Worm (Caenorhabditis elegans) whole organism, L1 larva: Measurements from ENCODE around the gene fbxc-36.
A peak's percentile ranks its signal among the peaks of the same experiment; 100 is the strongest.

Experiments
- C16A3.4 ChIP-seq: fragments of 150-350 bp; optimal IDR thresholded peaks from 2 replicates; lab custom pipeline; 2014; ENCODE audit warnings: missing biosample characterization, missing genetic modification characterization
- C34B4.2 ChIP-seq: sonication (generic microtip); optimal IDR thresholded peaks from 2 replicates; lab custom pipeline; 2017; ENCODE audit warnings: mild to moderate bottlenecking, missing genetic modification characterization, missing compliant biosample characterization
- F16B12.6 ChIP-seq: fragments of 150-350 bp; optimal IDR thresholded peaks from 2 replicates; lab custom pipeline; 2014; ENCODE audit warnings: missing biosample characterization, missing genetic modification characterization
- Y116A8C.19 ChIP-seq: sonication (generic microtip); optimal IDR thresholded peaks from 2 replicates; lab custom pipeline; 2016; ENCODE audit warnings: missing compliant biosample characterization, missing genetic modification characterization, borderline replicate concordance
- aha-1 ChIP-seq: fragments of 150-350 bp; optimal IDR thresholded peaks from 2 replicates; lab custom pipeline; 2014; ENCODE audit warnings: missing biosample characterization, missing genetic modification characterization
- alr-1 ChIP-seq: fragments of 200-800 bp; sonication (Bioruptor generic); optimal IDR thresholded peaks from 2 replicates; lab custom pipeline; 2018; ENCODE audit warnings: borderline replicate concordance, mild to moderate bottlenecking, missing genetic modification characterization, missing compliant biosample characterization
- aly-2 ChIP-seq: fragments of 150-350 bp; optimal IDR thresholded peaks from 2 replicates; lab custom pipeline; 2014; ENCODE audit warnings: missing biosample characterization, missing genetic modification characterization
- ceh-63 ChIP-seq: fragments of 200-800 bp; sonication (Bioruptor generic); optimal IDR thresholded peaks from 2 replicates; lab custom pipeline; 2018; ENCODE audit warnings: mild to moderate bottlenecking, missing genetic modification characterization, missing compliant biosample characterization
- ceh-88 ChIP-seq: fragments of 200-800 bp; sonication (Bioruptor generic); IDR thresholded peaks from 2 replicates; pipeline ENCODE4 v1.3.6; 2022; ENCODE audit warnings: missing genetic modification characterization, missing compliant biosample characterization
- ceh-90 ChIP-seq: sonication (generic microtip); optimal IDR thresholded peaks from 2 replicates; lab custom pipeline; 2016; ENCODE audit warnings: missing genetic modification characterization, missing compliant biosample characterization
- ces-1 ChIP-seq: fragments of 150-350 bp; optimal IDR thresholded peaks from 2 replicates; lab custom pipeline; 2014; ENCODE audit warnings: missing biosample characterization, missing genetic modification reagents, missing genetic modification characterization
- dpl-1 ChIP-seq, 3 experiments: fragments of 150-350 bp in 2 of 3; sonication (generic microtip) in 1 of 3; optimal IDR thresholded peaks; 2 replicates each; lab custom pipeline; 2014 to 2017; ENCODE audit warnings: missing biosample characterization in 3 of 3, missing genetic modification characterization in 3 of 3, missing genetic modification reagents in 3 of 3
- dsc-1 ChIP-seq: sonication (generic microtip); optimal IDR thresholded peaks from 2 replicates; lab custom pipeline; 2016; ENCODE audit warnings: mild to moderate bottlenecking, missing genetic modification characterization, missing compliant biosample characterization
- efl-1 ChIP-seq, 4 experiments: fragments of 150-350 bp; optimal IDR thresholded peaks in 3 of 4; peaks in 1 of 4; 1 replicate in 1 of 4; 2 replicates in 3 of 4; lab custom pipeline; 2014; ENCODE audit warnings: missing biosample characterization in 2 of 4, missing genetic modification characterization in 2 of 4, missing genetic modification reagents in 2 of 4
- efl-3 ChIP-seq: fragments of 200-800 bp; sonication (Bioruptor generic); optimal IDR thresholded peaks from 2 replicates; lab custom pipeline; 2018; ENCODE audit warnings: mild to moderate bottlenecking, missing genetic modification characterization, missing compliant biosample characterization
- egl-13 ChIP-seq: sonication (generic microtip); optimal IDR thresholded peaks from 2 replicates; lab custom pipeline; 2016; ENCODE audit warnings: missing genotype, missing genetic modification reagents, missing genetic modification characterization, missing compliant biosample characterization
- elt-2 ChIP-seq: sonication (generic microtip); optimal IDR thresholded peaks from 2 replicates; lab custom pipeline; 2016; ENCODE audit warnings: missing genetic modification characterization, mild to moderate bottlenecking, inconsistent platforms, missing compliant biosample characterization, missing genetic modification reagents
- fkh-10 ChIP-seq: sonication (generic microtip); optimal IDR thresholded peaks from 2 replicates; lab custom pipeline; 2017; ENCODE audit warnings: missing biosample characterization, missing genetic modification reagents, missing genetic modification characterization
- fkh-4 ChIP-seq: sonication (generic microtip); optimal IDR thresholded peaks from 2 replicates; lab custom pipeline; 2016; ENCODE audit warnings: missing compliant biosample characterization, missing genetic modification characterization, borderline replicate concordance
- fos-1 ChIP-seq: fragments of 150-350 bp; optimal IDR thresholded peaks from 2 replicates; lab custom pipeline; 2014; ENCODE audit warnings: missing biosample characterization, missing genetic modification characterization
- hlh-17 ChIP-seq: fragments of 200-800 bp; sonication (Bioruptor generic); optimal IDR thresholded peaks from 2 replicates; lab custom pipeline; 2018; ENCODE audit warnings: missing genetic modification characterization, mild to moderate bottlenecking, missing compliant biosample characterization, moderate library complexity, borderline replicate concordance
- jun-1 ChIP-seq: fragments of 150-350 bp; optimal IDR thresholded peaks from 2 replicates; lab custom pipeline; 2014; ENCODE audit warnings: missing biosample characterization, missing genetic modification reagents, missing genetic modification characterization
- lin-13 ChIP-seq: fragments of 150-350 bp; optimal IDR thresholded peaks from 2 replicates; lab custom pipeline; 2014; ENCODE audit warnings: missing biosample characterization, missing genetic modification reagents, missing genetic modification characterization
- lin-14 ChIP-seq: fragments of 200-800 bp; sonication (Bioruptor generic); optimal IDR thresholded peaks from 2 replicates; lab custom pipeline; 2018; ENCODE audit warnings: mild to moderate bottlenecking, missing genetic modification characterization, moderate library complexity, missing compliant biosample characterization
- lin-15B ChIP-seq: fragments of 150-350 bp; sonication (generic microtip); optimal IDR thresholded peaks from 3 replicates; lab custom pipeline; 2014; ENCODE audit warnings: missing biosample characterization, missing genetic modification characterization
- lin-35 ChIP-seq, 2 experiments: fragments of 150-350 bp; optimal IDR thresholded peaks; 2 replicates each; lab custom pipeline; 2014; ENCODE audit warnings: missing biosample characterization in 2 of 2, missing genetic modification characterization in 2 of 2, missing genetic modification reagents in 2 of 2
- lir-3 ChIP-seq: sonication (generic microtip); optimal IDR thresholded peaks from 2 replicates; lab custom pipeline; 2016; ENCODE audit warnings: mild to moderate bottlenecking, missing genetic modification characterization, moderate library complexity, missing compliant biosample characterization; ENCODE audit not compliant: poor library complexity
- lsy-2 ChIP-seq, 2 experiments: fragments of 150-350 bp; optimal IDR thresholded peaks; 2 replicates each; lab custom pipeline; 2014; ENCODE audit warnings: missing biosample characterization in 2 of 2, missing genetic modification characterization in 2 of 2
- mdl-1 ChIP-seq, 2 experiments: fragments of 150-350 bp; optimal IDR thresholded peaks; 2 replicates each; lab custom pipeline; 2014 to 2017; ENCODE audit warnings: missing biosample characterization in 2 of 2, missing genetic modification characterization in 2 of 2, inconsistent platforms in 1 of 2
- nhr-11 ChIP-seq: fragments of 150-350 bp; optimal IDR thresholded peaks from 2 replicates; lab custom pipeline; 2014; ENCODE audit warnings: missing biosample characterization, missing genetic modification characterization
- nhr-12 ChIP-seq: sonication (generic microtip); optimal IDR thresholded peaks from 2 replicates; lab custom pipeline; 2017; ENCODE audit warnings: missing biosample characterization, missing genetic modification characterization
- nhr-19 ChIP-seq: fragments of 200-800 bp; sonication (Bioruptor generic); conservative IDR thresholded peaks from 2 replicates; pipeline ENCODE4 v1.3.6; 2022; ENCODE audit warnings: missing genetic modification characterization, missing compliant biosample characterization
- nhr-20 ChIP-seq: sonication (generic microtip); optimal IDR thresholded peaks from 2 replicates; lab custom pipeline; 2016; ENCODE audit warnings: mild to moderate bottlenecking, missing genetic modification characterization, missing compliant biosample characterization
- nhr-237 ChIP-seq: fragments of 150-350 bp; optimal IDR thresholded peaks from 2 replicates; lab custom pipeline; 2014; ENCODE audit warnings: missing biosample characterization, missing genetic modification characterization
- nhr-28 ChIP-seq: fragments of 150-350 bp; optimal IDR thresholded peaks from 2 replicates; lab custom pipeline; 2014; ENCODE audit warnings: missing biosample characterization, missing genetic modification characterization
- nhr-47 ChIP-seq: sonication (generic microtip); optimal IDR thresholded peaks from 2 replicates; lab custom pipeline; 2016; ENCODE audit warnings: mild to moderate bottlenecking, missing genetic modification characterization, moderate library complexity, missing compliant biosample characterization
- nhr-77 ChIP-seq: fragments of 150-350 bp; optimal IDR thresholded peaks from 2 replicates; lab custom pipeline; 2014; ENCODE audit warnings: missing biosample characterization, missing genetic modification characterization
- nhr-84 ChIP-seq: sonication (generic microtip); optimal IDR thresholded peaks from 2 replicates; lab custom pipeline; 2017; ENCODE audit warnings: missing biosample characterization, missing genetic modification characterization
- nhr-85 ChIP-seq: sonication (generic microtip); peaks from one replicate; lab custom pipeline; 2016; ENCODE audit warnings: missing genetic modification characterization, inconsistent platforms, missing compliant biosample characterization
- pag-3 ChIP-seq: sonication (generic microtip); optimal IDR thresholded peaks from 2 replicates; lab custom pipeline; 2017; ENCODE audit warnings: missing genetic modification characterization, mild to moderate bottlenecking, missing compliant biosample characterization, antibody characterized with exemption, borderline replicate concordance; ENCODE audit not compliant: insufficient read depth
- pqm-1 ChIP-seq: sonication (generic microtip); optimal IDR thresholded peaks from 3 replicates; lab custom pipeline; 2017; ENCODE audit warnings: missing biosample characterization, missing genetic modification characterization
- snpc-4 ChIP-seq: fragments of 150-350 bp; optimal IDR thresholded peaks from 2 replicates; lab custom pipeline; 2014; ENCODE audit warnings: missing biosample characterization, missing genetic modification characterization
- sox-4 ChIP-seq: sonication (generic microtip); optimal IDR thresholded peaks from 2 replicates; lab custom pipeline; 2016; ENCODE audit warnings: missing genetic modification characterization, missing compliant biosample characterization
- sptf-1 ChIP-seq: fragments of 150-350 bp; optimal IDR thresholded peaks from 2 replicates; lab custom pipeline; 2014; ENCODE audit warnings: missing biosample characterization, missing genetic modification characterization
- swsn-7 ChIP-seq: sonication (generic microtip); optimal IDR thresholded peaks from 2 replicates; lab custom pipeline; 2016; ENCODE audit warnings: missing genetic modification characterization, missing compliant biosample characterization
- tbx-2 ChIP-seq: sonication (generic microtip); optimal IDR thresholded peaks from 2 replicates; lab custom pipeline; 2016; ENCODE audit warnings: missing genetic modification characterization, missing compliant biosample characterization
- unc-62 ChIP-seq: fragments of 150-350 bp; optimal IDR thresholded peaks from 2 replicates; lab custom pipeline; 2014; ENCODE audit warnings: missing biosample characterization, missing genetic modification reagents, missing genetic modification characterization
- unc-98 ChIP-seq: fragments of 200-800 bp; sonication (Bioruptor generic); IDR thresholded peaks from 2 replicates; pipeline ENCODE4 v1.3.6; 2022; ENCODE audit warnings: missing genetic modification characterization, missing compliant biosample characterization
- vab-15 ChIP-seq: sonication (generic microtip); optimal IDR thresholded peaks from 2 replicates; lab custom pipeline; 2017; ENCODE audit warnings: missing genotype, mild to moderate bottlenecking, missing genetic modification characterization, missing compliant biosample characterization
- xbp-1 ChIP-seq: sonication (generic microtip); optimal IDR thresholded peaks from 2 replicates; lab custom pipeline; 2016; ENCODE audit warnings: missing genetic modification characterization, missing compliant biosample characterization
- zag-1 ChIP-seq: fragments of 150-350 bp; optimal IDR thresholded peaks from 2 replicates; lab custom pipeline; 2014; ENCODE audit warnings: missing biosample characterization, missing genetic modification characterization
- zip-4 ChIP-seq: fragments of 200-800 bp; sonication (Bioruptor generic); optimal IDR thresholded peaks from 2 replicates; lab custom pipeline; 2018; ENCODE audit warnings: mild to moderate bottlenecking, missing genetic modification characterization, moderate library complexity, missing compliant biosample characterization
- ztf-4 ChIP-seq: fragments of 150-350 bp; optimal IDR thresholded peaks from 2 replicates; lab custom pipeline; 2014; ENCODE audit warnings: missing biosample characterization, missing genetic modification characterization

Gene fbxc-36

ce11 chrII:913222-913722 is 27.5 kb upstream of the fbxc-36 start, which contains the start of gene fbxc-33 (continued):
- TF ChIP-seq jun-1 (tag; lab: Kevin White, UChicago) (no peak), vab-15 (no peak), nhr-11 (tag; lab: Kevin White, UChicago) (no peak), unc-62 (GFP tag; lab: Kevin White, UChicago) (no peak), nhr-19 (GFP tag; lab: Robert Waterston, UW) (no peak), nhr-77 (tag; lab: Kevin White, UChicago) (no peak), nhr-47 (tag; lab: Kevin White, UChicago) (no peak), pag-3 (tag; lab: Kevin White, UChicago) (no peak), sox-4 (tag; lab: Kevin White, UChicago) (no peak), lir-3 (tag; lab: Kevin White, UChicago) (no peak), tbx-2 (tag; lab: Kevin White, UChicago) (no peak), ces-1 (GFP tag; lab: Kevin White, UChicago) (no peak), pqm-1 (tag; lab: Kevin White, UChicago) (no peak), unc-98 (GFP tag; lab: Robert Waterston, UW) (no peak), fkh-10 (GFP tag; lab: Kevin White, UChicago) (no peak), snpc-4 (peak; percentile 13), lin-35 (GFP tag; optimal IDR thresholded peaks at IDR 0.05; lab: Kevin White, UChicago) (peak; percentile 23 to 43), alr-1 (tag; lab: Kevin White, UChicago) (no peak), lsy-2 (tag; optimal IDR thresholded peaks at IDR 0.05; lab: Kevin White, UChicago) (peak; percentile 31 to 66), nhr-237 (tag; lab: Kevin White, UChicago) (no peak), ceh-88 (no peak), swsn-7 (peak; percentile 26), F16B12.6 (peak; percentile 30), fkh-4 (tag; lab: Kevin White, UChicago) (no peak), ceh-63 (GFP tag; lab: Kevin White, UChicago) (no peak), nhr-84 (no peak), lin-15B (peak; percentile 62), zip-4 (GFP tag; lab: Kevin White, UChicago) (no peak), mdl-1 (tag; optimal IDR thresholded peaks at IDR 0.05; lab: Kevin White, UChicago) (no peak), aly-2 (tag; lab: Kevin White, UChicago) (no peak), egl-13 (tag; lab: Kevin White, UChicago) (no peak), ztf-4 (tag; lab: Kevin White, UChicago) (no peak), dsc-1 (no peak), nhr-28 (tag; lab: Kevin White, UChicago) (no peak), C16A3.4 (tag; lab: Kevin White, UChicago) (peak; percentile 29), C34B4.2 (tag; lab: Kevin White, UChicago) (no peak), lin-14 (GFP tag; lab: Kevin White, UChicago) (peak; percentile 57), sptf-1 (tag; lab: Kevin White, UChicago) (no peak), efl-1 (optimal IDR thresholded peaks at IDR 0.05; lab: Kevin White, UChicago) (peak; percentile 63 to 64), efl-1 (GFP tag; optimal IDR thresholded peaks at IDR 0.05 in 1 of 2; lab: Kevin White, UChicago) (peak; percentile 58 to 92), Y116A8C.19 (tag; lab: Kevin White, UChicago) (no peak), nhr-12 (tag; lab: Kevin White, UChicago) (no peak), fos-1 (tag; lab: Kevin White, UChicago) (no peak), zag-1 (tag; lab: Kevin White, UChicago) (no peak), elt-2 (tag; lab: Kevin White, UChicago) (peak; percentile 41), nhr-20 (tag; lab: Kevin White, UChicago) (peak; percentile 4), xbp-1 (no peak), nhr-85 (tag; lab: Kevin White, UChicago) (peak; percentile 0), dpl-1 (GFP tag; optimal IDR thresholded peaks at IDR 0.05; lab: Kevin White, UChicago) (peak in 2 of 3 experiments; percentile 27 to 62), lin-13 (GFP tag; lab: Kevin White, UChicago) (no peak), efl-3 (GFP tag; lab: Kevin White, UChicago) (no peak), aha-1 (tag; lab: Kevin White, UChicago) (no peak), hlh-17 (GFP tag; lab: Kevin White, UChicago) (no peak), ceh-90 (tag; lab: Kevin White, UChicago) (no peak)
